Fruit fly (Drosophila melanogaster) whole organism, prepupa: ENCODE data around the gene Smu1.

Experiments used
- CG11762 ChIP-seq: fragments of 200-800 bp; sonication (Bioruptor generic); optimal IDR thresholded peaks from 3 replicates; lab custom pipeline; 2016; ENCODE audit warnings: missing biosample characterization, missing genetic modification characterization; ENCODE audit not compliant: insufficient read depth
- CG3919 ChIP-seq: fragments of 200-800 bp; sonication (Bioruptor generic); optimal IDR thresholded peaks from 3 replicates; lab custom pipeline; 2016; ENCODE audit warnings: missing biosample characterization, missing genetic modification characterization
- CG6792 ChIP-seq: fragments of 200-800 bp; sonication (Bioruptor generic); optimal IDR thresholded peaks from 3 replicates; lab custom pipeline; 2016; ENCODE audit warnings: missing biosample characterization, missing genetic modification characterization
- CG8119 ChIP-seq: fragments of 200-800 bp; sonication (Bioruptor generic); IDR thresholded peaks from 3 replicates; pipeline ENCODE4 v1.3.6; 2022; ENCODE audit warnings: missing biosample characterization, missing genetic modification characterization
- CG9139 ChIP-seq: fragments of 200-800 bp; sonication (Bioruptor generic); optimal IDR thresholded peaks from 3 replicates; lab custom pipeline; 2017; ENCODE audit warnings: missing biosample characterization, mild to moderate bottlenecking, missing genetic modification characterization
- Eip75B ChIP-seq: fragments of 200-800 bp; sonication (Bioruptor generic); optimal IDR thresholded peaks from 3 replicates; lab custom pipeline; 2016; ENCODE audit warnings: missing biosample characterization, missing genetic modification characterization
- Eip93F ChIP-seq: fragments of 200-800 bp; sonication (Bioruptor generic); optimal IDR thresholded peaks from 2 replicates; lab custom pipeline; 2016; ENCODE audit warnings: missing biosample characterization, mild to moderate bottlenecking, missing genetic modification characterization
- Ets21C ChIP-seq: fragments of 200-800 bp; sonication (Bioruptor generic); optimal IDR thresholded peaks from 3 replicates; lab custom pipeline; 2016; ENCODE audit warnings: missing biosample characterization, missing genetic modification characterization
- OdsH ChIP-seq: fragments of 200-800 bp; sonication (Bioruptor generic); optimal IDR thresholded peaks from 3 replicates; lab custom pipeline; 2016; ENCODE audit warnings: missing biosample characterization, missing genetic modification characterization
- Smox ChIP-seq: fragments of 200-800 bp; sonication (Bioruptor generic); optimal IDR thresholded peaks from 3 replicates; lab custom pipeline; 2016; ENCODE audit warnings: missing biosample characterization, missing genetic modification characterization
- Sox102F ChIP-seq: fragments of 200-800 bp; sonication (Bioruptor generic); optimal IDR thresholded peaks from 2 replicates; lab custom pipeline; 2016; ENCODE audit warnings: missing biosample characterization, mild to moderate bottlenecking, missing genetic modification characterization
- esn ChIP-seq: fragments of 200-800 bp; sonication (Bioruptor generic); optimal IDR thresholded peaks from 2 replicates; lab custom pipeline; 2016; ENCODE audit warnings: missing biosample characterization, mild to moderate bottlenecking, missing genetic modification characterization, moderate library complexity

DNA sequence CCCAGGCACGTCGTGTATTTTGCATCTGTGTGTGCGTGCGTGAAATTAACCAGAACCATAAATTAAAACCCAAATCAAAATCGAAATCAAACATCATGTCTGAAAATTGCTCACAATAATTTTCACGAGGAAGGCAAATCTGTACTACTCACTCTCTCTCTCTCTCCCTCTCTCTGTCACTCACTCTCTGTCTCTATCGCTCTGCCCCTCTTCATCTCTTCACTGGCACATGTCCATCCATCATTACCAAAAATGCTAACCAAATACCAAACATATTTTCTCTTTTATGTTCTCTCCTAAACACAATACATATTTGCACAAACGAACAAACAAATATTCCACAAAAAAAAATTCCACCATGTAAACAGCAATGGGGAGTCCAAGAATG is 34.3 kb upstream of the Smu1 start:
- TF ChIP-seq CG3919 (GFP tag; lab: Kevin White, UChicago) (no peak), OdsH (GFP tag; lab: Kevin White, UChicago) (no peak), Sox102F (GFP tag; lab: Kevin White, UChicago) (no peak), CG9139 (GFP tag; lab: Kevin White, UChicago) (no peak), Eip75B (GFP tag; lab: Kevin White, UChicago) (no peak), Eip93F (no peak), CG8119 (GFP tag; lab: Robert Waterston, UW) (no peak), Ets21C (no peak), Smox (GFP tag; lab: Kevin White, UChicago) (no peak), esn (GFP tag; lab: Kevin White, UChicago) (no peak), CG6792 (GFP tag; lab: Kevin White, UChicago) (no peak), CG11762 (no peak)
